Fruit fly (Drosophila melanogaster) whole organism, prepupa: ENCODE measurements around the gene CG5707.

Experiments used
- CG10631 ChIP-seq: fragments of 200-800 bp; sonication (Bioruptor generic); optimal IDR thresholded peaks from 2 replicates; lab custom pipeline; 2016; ENCODE audit warnings: missing biosample characterization, missing genetic modification characterization
- CG11762 ChIP-seq: fragments of 200-800 bp; sonication (Bioruptor generic); optimal IDR thresholded peaks from 3 replicates; lab custom pipeline; 2016; ENCODE audit warnings: missing biosample characterization, missing genetic modification characterization; ENCODE audit not compliant: insufficient read depth
- CG11902 ChIP-seq: fragments of 200-800 bp; sonication (Bioruptor generic); optimal IDR thresholded peaks from 3 replicates; lab custom pipeline; 2016; ENCODE audit warnings: missing biosample characterization, missing genetic modification characterization
- CG15336 ChIP-seq: fragments of 200-800 bp; sonication (Bioruptor generic); IDR thresholded peaks from 2 replicates; pipeline ENCODE4 v1.3.6; 2022; ENCODE audit warnings: missing biosample characterization, missing genetic modification characterization
- CG1621 ChIP-seq: fragments of 200-800 bp; sonication (Bioruptor generic); optimal IDR thresholded peaks from 3 replicates; lab custom pipeline; 2018; ENCODE audit warnings: missing biosample characterization, mild to moderate bottlenecking, missing genetic modification characterization
- CG16779 ChIP-seq: fragments of 200-800 bp; sonication (Bioruptor generic); optimal IDR thresholded peaks from 3 replicates; lab custom pipeline; 2017; ENCODE audit warnings: missing biosample characterization, mild to moderate bottlenecking, missing genetic modification characterization
- CG32006 ChIP-seq: fragments of 200-800 bp; sonication (Bioruptor generic); optimal IDR thresholded peaks from 3 replicates; lab custom pipeline; 2017; ENCODE audit warnings: missing biosample characterization, mild to moderate bottlenecking, missing genetic modification characterization
- CG3919 ChIP-seq: fragments of 200-800 bp; sonication (Bioruptor generic); optimal IDR thresholded peaks from 3 replicates; lab custom pipeline; 2016; ENCODE audit warnings: missing biosample characterization, missing genetic modification characterization
- CG4318 ChIP-seq: fragments of 200-800 bp; sonication (Bioruptor generic); optimal IDR thresholded peaks from 3 replicates; lab custom pipeline; 2017; ENCODE audit warnings: missing biosample characterization, mild to moderate bottlenecking, missing genetic modification characterization
- CG6163 ChIP-seq: fragments of 200-800 bp; sonication (Bioruptor generic); IDR thresholded peaks from 3 replicates; pipeline ENCODE4 v1.3.6; 2022; ENCODE audit warnings: missing biosample characterization, missing genetic modification characterization
- CG6792 ChIP-seq: fragments of 200-800 bp; sonication (Bioruptor generic); optimal IDR thresholded peaks from 3 replicates; lab custom pipeline; 2016; ENCODE audit warnings: missing biosample characterization, missing genetic modification characterization
- CG6808 ChIP-seq: fragments of 200-800 bp; sonication (Bioruptor generic); optimal IDR thresholded peaks from 3 replicates; lab custom pipeline; 2017; ENCODE audit warnings: missing biosample characterization, missing genetic modification characterization, mild to moderate bottlenecking, moderate library complexity, missing genetic modification reagents
- CG8119 ChIP-seq: fragments of 200-800 bp; sonication (Bioruptor generic); IDR thresholded peaks from 3 replicates; pipeline ENCODE4 v1.3.6; 2022; ENCODE audit warnings: missing biosample characterization, missing genetic modification characterization
- CG8319 ChIP-seq: fragments of 200-800 bp; sonication (Bioruptor generic); optimal IDR thresholded peaks from 3 replicates; lab custom pipeline; 2016; ENCODE audit warnings: missing biosample characterization, missing genetic modification characterization
- CG9139 ChIP-seq: fragments of 200-800 bp; sonication (Bioruptor generic); optimal IDR thresholded peaks from 3 replicates; lab custom pipeline; 2017; ENCODE audit warnings: missing biosample characterization, mild to moderate bottlenecking, missing genetic modification characterization
- Eip75B ChIP-seq: fragments of 200-800 bp; sonication (Bioruptor generic); optimal IDR thresholded peaks from 3 replicates; lab custom pipeline; 2016; ENCODE audit warnings: missing biosample characterization, missing genetic modification characterization
- Eip78C ChIP-seq: fragments of 200-800 bp; sonication (Bioruptor generic); peaks from one replicate; lab custom pipeline; 2016; ENCODE audit warnings: missing biosample characterization, missing genetic modification characterization
- Eip93F ChIP-seq: fragments of 200-800 bp; sonication (Bioruptor generic); optimal IDR thresholded peaks from 2 replicates; lab custom pipeline; 2016; ENCODE audit warnings: missing biosample characterization, mild to moderate bottlenecking, missing genetic modification characterization
- Ets21C ChIP-seq: fragments of 200-800 bp; sonication (Bioruptor generic); optimal IDR thresholded peaks from 3 replicates; lab custom pipeline; 2016; ENCODE audit warnings: missing biosample characterization, missing genetic modification characterization
- Ets96B ChIP-seq: fragments of 200-800 bp; optimal IDR thresholded peaks from 2 replicates; lab custom pipeline; 2019; ENCODE audit warnings: missing biosample characterization, mild to moderate bottlenecking, missing genetic modification characterization, moderate library complexity
- Gug ChIP-seq: fragments of 200-800 bp; sonication (Bioruptor generic); IDR thresholded peaks from 2 replicates; pipeline ENCODE4 v1.3.6; 2022; ENCODE audit warnings: missing biosample characterization, missing genetic modification characterization
- Hr38 ChIP-seq: sonication (Bioruptor generic); optimal IDR thresholded peaks from 2 replicates; lab custom pipeline; 2016; ENCODE audit warnings: missing biosample characterization, missing genetic modification characterization
- Hr39 ChIP-seq: fragments of 200-800 bp; sonication (Bioruptor generic); optimal IDR thresholded peaks from 2 replicates; lab custom pipeline; 2016; ENCODE audit warnings: missing biosample characterization, missing genetic modification characterization
- Hr4 ChIP-seq: fragments of 200-800 bp; sonication (Bioruptor generic); optimal IDR thresholded peaks from 3 replicates; lab custom pipeline; 2016; ENCODE audit warnings: missing biosample characterization, missing genetic modification characterization
- OdsH ChIP-seq: fragments of 200-800 bp; sonication (Bioruptor generic); optimal IDR thresholded peaks from 3 replicates; lab custom pipeline; 2016; ENCODE audit warnings: missing biosample characterization, missing genetic modification characterization
- Smox ChIP-seq: fragments of 200-800 bp; sonication (Bioruptor generic); optimal IDR thresholded peaks from 3 replicates; lab custom pipeline; 2016; ENCODE audit warnings: missing biosample characterization, missing genetic modification characterization
- Sox102F ChIP-seq: fragments of 200-800 bp; sonication (Bioruptor generic); optimal IDR thresholded peaks from 2 replicates; lab custom pipeline; 2016; ENCODE audit warnings: missing biosample characterization, mild to moderate bottlenecking, missing genetic modification characterization
- Sox14 ChIP-seq: fragments of 200-800 bp; sonication (Bioruptor generic); optimal IDR thresholded peaks from 3 replicates; lab custom pipeline; 2016; ENCODE audit warnings: missing biosample characterization, missing genetic modification characterization
- achi ChIP-seq: fragments of 200-800 bp; sonication (Bioruptor generic); optimal IDR thresholded peaks from 3 replicates; lab custom pipeline; 2016; ENCODE audit warnings: missing biosample characterization, missing genetic modification characterization
- acj6 ChIP-seq: fragments of 200-800 bp; sonication (Bioruptor generic); optimal IDR thresholded peaks from 3 replicates; lab custom pipeline; 2016; ENCODE audit warnings: missing biosample characterization, missing genetic modification characterization
- dac ChIP-seq: fragments of 200-800 bp; sonication (Bioruptor generic); optimal IDR thresholded peaks from 2 replicates; lab custom pipeline; 2017; ENCODE audit warnings: missing biosample characterization, mild to moderate bottlenecking, missing genetic modification characterization
- dsx ChIP-seq: fragments of 200-800 bp; optimal IDR thresholded peaks from 3 replicates; lab custom pipeline; 2019; ENCODE audit warnings: missing biosample characterization, mild to moderate bottlenecking, missing genetic modification characterization, moderate library complexity; ENCODE audit not compliant: poor library complexity, severe bottlenecking
- eg ChIP-seq: fragments of 200-800 bp; sonication (Bioruptor generic); IDR thresholded peaks from 3 replicates; pipeline ENCODE4 v1.3.6; 2022; ENCODE audit warnings: missing biosample characterization, missing genetic modification characterization
- esn ChIP-seq: fragments of 200-800 bp; sonication (Bioruptor generic); optimal IDR thresholded peaks from 2 replicates; lab custom pipeline; 2016; ENCODE audit warnings: missing biosample characterization, mild to moderate bottlenecking, missing genetic modification characterization, moderate library complexity
- fd59A ChIP-seq: fragments of 200-800 bp; sonication (Bioruptor generic); optimal IDR thresholded peaks from 2 replicates; lab custom pipeline; 2017; ENCODE audit warnings: missing biosample characterization, mild to moderate bottlenecking, missing genetic modification characterization, missing genetic modification reagents
- fkh ChIP-seq: fragments of 200-800 bp; sonication (Bioruptor generic); optimal IDR thresholded peaks from 3 replicates; lab custom pipeline; 2017; ENCODE audit warnings: missing biosample characterization, mild to moderate bottlenecking, missing genetic modification characterization, moderate library complexity
- net ChIP-seq: fragments of 200-800 bp; sonication (Bioruptor generic); optimal IDR thresholded peaks from 3 replicates; lab custom pipeline; 2016; ENCODE audit warnings: missing biosample characterization, missing genetic modification characterization
- pdm3 ChIP-seq: fragments of 200-800 bp; sonication (Bioruptor generic); optimal IDR thresholded peaks from 3 replicates; lab custom pipeline; 2016; ENCODE audit warnings: missing biosample characterization, missing genetic modification characterization
- salr ChIP-seq, 2 experiments: fragments of 200-800 bp; sonication (Bioruptor generic); optimal IDR thresholded peaks; 3 replicates each; lab custom pipeline; 2016 to 2018; ENCODE audit warnings: missing biosample characterization in 2 of 2, missing genetic modification characterization in 2 of 2, mild to moderate bottlenecking in 1 of 2
- spab ChIP-seq: fragments of 200-800 bp; sonication (Bioruptor generic); optimal IDR thresholded peaks from 2 replicates; lab custom pipeline; 2017; ENCODE audit warnings: missing biosample characterization, mild to moderate bottlenecking, missing genetic modification characterization, missing genetic modification reagents
- svp ChIP-seq: fragments of 200-800 bp; sonication (Bioruptor generic); peaks from one replicate; lab custom pipeline; 2016; ENCODE audit warnings: missing biosample characterization, missing genetic modification characterization
- topi ChIP-seq: fragments of 200-800 bp; sonication (Bioruptor generic); optimal IDR thresholded peaks from 3 replicates; lab custom pipeline; 2016; ENCODE audit warnings: missing biosample characterization, missing genetic modification characterization
- vri ChIP-seq: fragments of 200-800 bp; sonication (Bioruptor generic); optimal IDR thresholded peaks from 3 replicates; lab custom pipeline; 2016; ENCODE audit warnings: missing biosample characterization, mild to moderate bottlenecking, missing genetic modification characterization

Gene CG5707

dm6 chr3L:2158689-2159310 is 33.2 kb downstream of the CG5707 start (continued):
- TF ChIP-seq svp (GFP tag; lab: Kevin White, UChicago) (peak; percentile 55), salr (GFP tag; optimal IDR thresholded peaks at IDR 0.05; lab: Kevin White, UChicago) (no peak), OdsH (GFP tag; lab: Kevin White, UChicago) (peak; percentile 1), dsx (no peak), Hr39 (peak; percentile 21), Eip78C (GFP tag; lab: Kevin White, UChicago) (peak; percentile 70), CG8119 (GFP tag; lab: Robert Waterston, UW) (peak; percentile 67), CG11762 (no peak), CG6163 (GFP tag; lab: Robert Waterston, UW) (peak; percentile 61; the same call in 1 of the 3 replicates), Smox (GFP tag; lab: Kevin White, UChicago) (no peak), esn (GFP tag; lab: Kevin White, UChicago) (peak; percentile 6), Ets21C (GFP tag; lab: Kevin White, UChicago) (no peak), fd59A (no peak), Eip93F (GFP tag; lab: Kevin White, UChicago) (no peak), Gug (GFP tag; lab: Robert Waterston, UW) (0 out of 2 replicates have a peak, but pooled peaks have one; percentile 22), topi (GFP tag; lab: Kevin White, UChicago) (peak; percentile 13), Ets96B (tag; lab: Kevin White, UChicago) (no peak), dac (GFP tag; lab: Kevin White, UChicago) (peak; percentile 32), pdm3 (GFP tag; lab: Kevin White, UChicago) (peak; percentile 34)

- TF ChIP-seq CG11762 = no peak
- no peak for TF ChIP-seq CG16779 (tag; lab: Kevin White, UChicago)
- no peak for TF ChIP-seq CG6808
- TF ChIP-seq OdsH (GFP tag; lab: Kevin White, UChicago) = no peak
- TF ChIP-seq CG4318 = no peak
- no peak for TF ChIP-seq pdm3 (GFP tag; lab: Kevin White, UChicago)
- no peak for TF ChIP-seq CG6163 (GFP tag; lab: Robert Waterston, UW)
- TF ChIP-seq CG8319 (GFP tag; lab: Kevin White, UChicago) = no peak
- no peak for TF ChIP-seq dac (GFP tag; lab: Kevin White, UChicago)
- TF ChIP-seq achi (GFP tag; lab: Kevin White, UChicago) = no peak
- TF ChIP-seq Hr39 = no peak
- no peak for TF ChIP-seq CG10631 (GFP tag; lab: Kevin White, UChicago)
- peak; percentile 34 for TF ChIP-seq Eip75B (GFP tag; lab: Kevin White, UChicago)
- 0 out of 3 replicates have a peak, but pooled peaks have one; percentile 54 for TF ChIP-seq eg (GFP tag; lab: Robert Waterston, UW)
- TF ChIP-seq, all 60 proteins: peak for 2
These were observed 34.5 kb downstream of the CG5707 start for dm6 chr3L:2157427-2157931.

dm6 chr3L:2152730-2153129 is 39.3 kb downstream of the CG5707 start:
- TF ChIP-seq CG9139 (GFP tag; lab: Kevin White, UChicago) (no peak), OdsH (GFP tag; lab: Kevin White, UChicago) (peak; percentile 63), Ets96B (tag; lab: Kevin White, UChicago) (peak; percentile 19), CG3919 (peak; percentile 47), Sox14 (GFP tag; lab: Kevin White, UChicago) (peak; percentile 39), Eip78C (GFP tag; lab: Kevin White, UChicago) (peak; percentile 82), CG32006 (GFP tag; lab: Kevin White, UChicago) (peak; percentile 54), Eip75B (GFP tag; lab: Kevin White, UChicago) (no peak), achi (GFP tag; lab: Kevin White, UChicago) (peak; percentile 23), CG1621 (tag; lab: Kevin White, UChicago) (peak; percentile 3), pdm3 (GFP tag; lab: Kevin White, UChicago) (peak; percentile 71), Ets21C (GFP tag; lab: Kevin White, UChicago) (peak; percentile 23), net (peak; percentile 57), Eip93F (GFP tag; lab: Kevin White, UChicago) (no peak), Hr4 (peak; percentile 46), dsx (peak; percentile 25), acj6 (GFP tag; lab: Kevin White, UChicago) (peak; percentile 64), CG11902 (GFP tag; lab: Kevin White, UChicago) (peak; percentile 3), Smox (GFP tag; lab: Kevin White, UChicago) (peak; percentile 58), CG10631 (GFP tag; lab: Kevin White, UChicago) (peak; percentile 43), CG6163 (GFP tag; lab: Robert Waterston, UW) (peak; percentile 62), Gug (GFP tag; lab: Robert Waterston, UW) (no peak), vri (GFP tag; lab: Kevin White, UChicago) (peak; percentile 4), spab (no peak), CG15336 (GFP tag; lab: Robert Waterston, UW) (peak; percentile 50), Hr38 (no peak), fd59A (no peak), CG11762 (no peak), fkh (GFP tag; lab: Kevin White, UChicago) (no peak), Sox102F (GFP tag; lab: Kevin White, UChicago) (peak; percentile 59), CG6792 (peak; percentile 18)
